Worm (Caenorhabditis elegans) whole organism, dauer: ENCODE results near the gene mip-2.

ENCODE experiments used
- unc-62 ChIP-seq: sonication (generic microtip); optimal IDR thresholded peaks from 2 replicates; lab custom pipeline; 2017; ENCODE audit warnings: missing biosample characterization, missing genetic modification reagents, missing genetic modification characterization

mip-2 gene

ce11 chrV:13664340-13664916, 7.3 kb downstream of the mip-2 start:
- no peak for TF ChIP-seq unc-62 (GFP tag; lab: Kevin White, UChicago)

ce11 chrV:13660660-13661325, 11.0 kb downstream of the mip-2 start, which contains the start of gene letm-1:
TSS of gene letm-1 (plus strand) at chrV:13661257.
- TF ChIP-seq unc-62 (GFP tag; lab: Kevin White, UChicago): no peak

ce11 chrV:13660115-13660514, 11.6 kb downstream of the mip-2 start:
- no peak for TF ChIP-seq unc-62 (GFP tag; lab: Kevin White, UChicago)

- no peak for TF ChIP-seq unc-62 (GFP tag; lab: Kevin White, UChicago)
These were observed 12.5 kb downstream of the mip-2 start for ce11 chrV:13659219-13659618.

- TF ChIP-seq unc-62 (GFP tag; lab: Kevin White, UChicago): no peak
These were observed 13.2 kb downstream of the mip-2 start for ce11 chrV:13658577-13658976.

ce11 chrV:13657841-13658338, 13.9 kb downstream of the mip-2 start:
- TF ChIP-seq unc-62 (GFP tag; lab: Kevin White, UChicago): no peak

ce11 chrV:13657291-13657690, 14.5 kb downstream of the mip-2 start:
- TF ChIP-seq unc-62 (GFP tag; lab: Kevin White, UChicago): no peak

- TF ChIP-seq unc-62 (GFP tag; lab: Kevin White, UChicago): no peak
These were observed 15.2 kb downstream of the mip-2 start for ce11 chrV:13656346-13657254.

ce11 chrV:13655202-13655764, 16.5 kb downstream of the mip-2 start:
- TF ChIP-seq unc-62 (GFP tag; lab: Kevin White, UChicago): no peak

ce11 chrV:13654394-13654792, 17.4 kb downstream of the mip-2 start:
- no peak for TF ChIP-seq unc-62 (GFP tag; lab: Kevin White, UChicago)

- TF ChIP-seq unc-62 (GFP tag; lab: Kevin White, UChicago): no peak
These were observed 17.9 kb downstream of the mip-2 start, which contains the start of gene lpin-1 for ce11 chrV:13653713-13654393. TSS of gene lpin-1 (minus strand) at chrV:13654129.

- TF ChIP-seq unc-62 (GFP tag; lab: Kevin White, UChicago): no peak
These were observed 19.4 kb downstream of the mip-2 start for ce11 chrV:13652322-13652721.

ce11 chrV:13650800-13651199, 21.0 kb downstream of the mip-2 start:
- TF ChIP-seq unc-62 (GFP tag; lab: Kevin White, UChicago): no peak

- no peak for TF ChIP-seq unc-62 (GFP tag; lab: Kevin White, UChicago)
These were observed 21.9 kb downstream of the mip-2 start, which contains the start of gene H37A05.4 for ce11 chrV:13649730-13650349. TSS of gene H37A05.4 (minus strand) at chrV:13649780.
